Worm (Caenorhabditis elegans) whole organism, mixed stage, embryonic: Measurements from ENCODE around the gene F15B9.8.

Experiments used
- M03D4.4 ChIP-seq: sonication (generic microtip); optimal IDR thresholded peaks from 2 replicates; lab custom pipeline; 2017; ENCODE audit warnings: mild to moderate bottlenecking, missing genetic modification characterization, missing compliant biosample characterization
- blmp-1 ChIP-seq: fragments of 150-350 bp; optimal IDR thresholded peaks from 2 replicates; lab custom pipeline; 2014; ENCODE audit warnings: missing biosample characterization, missing genetic modification characterization
- ceh-39 ChIP-seq: fragments of 150-350 bp; optimal IDR thresholded peaks from 2 replicates; lab custom pipeline; 2014; ENCODE audit warnings: missing biosample characterization, missing genetic modification characterization
- ceh-83 ChIP-seq: fragments of 200-800 bp; sonication (Bioruptor generic); optimal IDR thresholded peaks from 2 replicates; lab custom pipeline; 2018; ENCODE audit warnings: mild to moderate bottlenecking, missing genetic modification characterization, missing compliant biosample characterization
- ces-1 ChIP-seq: fragments of 150-350 bp; optimal IDR thresholded peaks from 2 replicates; lab custom pipeline; 2014; ENCODE audit warnings: missing biosample characterization, missing genetic modification reagents, missing genetic modification characterization
- cnd-1 ChIP-seq: fragments of 200-800 bp; sonication (Bioruptor generic); optimal IDR thresholded peaks from 2 replicates; lab custom pipeline; 2018; ENCODE audit warnings: mild to moderate bottlenecking, missing genetic modification characterization, missing compliant biosample characterization
- drap-1 ChIP-seq: fragments of 200-800 bp; sonication (Bioruptor generic); optimal IDR thresholded peaks from 3 replicates; lab custom pipeline; 2018; ENCODE audit warnings: mild to moderate bottlenecking, missing genetic modification characterization, missing compliant biosample characterization
- elt-1 ChIP-seq: sonication (generic microtip); optimal IDR thresholded peaks from 2 replicates; lab custom pipeline; 2017; ENCODE audit warnings: missing genetic modification characterization, mild to moderate bottlenecking, missing compliant biosample characterization, antibody characterized with exemption, moderate library complexity, borderline replicate concordance; ENCODE audit not compliant: insufficient read depth
- elt-3 ChIP-seq: fragments of 150-350 bp; optimal IDR thresholded peaks from 2 replicates; lab custom pipeline; 2014; ENCODE audit warnings: missing biosample characterization, missing genetic modification characterization
- flh-1 ChIP-seq: fragments of 200-800 bp; sonication (Bioruptor generic); optimal IDR thresholded peaks from 2 replicates; lab custom pipeline; 2018; ENCODE audit warnings: mild to moderate bottlenecking, missing genetic modification characterization, moderate library complexity, missing compliant biosample characterization
- ham-2 ChIP-seq: fragments of 200-800 bp; sonication (Bioruptor generic); optimal IDR thresholded peaks from 2 replicates; lab custom pipeline; 2018; ENCODE audit warnings: mild to moderate bottlenecking, missing genetic modification characterization, missing compliant biosample characterization
- hlh-1 ChIP-seq: fragments of 150-350 bp; optimal IDR thresholded peaks from 2 replicates; lab custom pipeline; 2014; ENCODE audit warnings: missing biosample characterization, missing genetic modification reagents, missing genetic modification characterization
- lin-13 ChIP-seq: fragments of 150-350 bp; optimal IDR thresholded peaks from 2 replicates; lab custom pipeline; 2014; ENCODE audit warnings: missing biosample characterization, missing genetic modification characterization
- lin-32 ChIP-seq: fragments of 200-800 bp; sonication (Bioruptor generic); optimal IDR thresholded peaks from 2 replicates; lab custom pipeline; 2018; ENCODE audit warnings: mild to moderate bottlenecking, missing genetic modification characterization, missing compliant biosample characterization
- lsy-2 ChIP-seq: fragments of 150-350 bp; optimal IDR thresholded peaks from 2 replicates; lab custom pipeline; 2014; ENCODE audit warnings: missing biosample characterization, missing genetic modification characterization
- mab-5 ChIP-seq: fragments of 150-350 bp; optimal IDR thresholded peaks from 2 replicates; lab custom pipeline; 2014; ENCODE audit warnings: missing biosample characterization, missing genetic modification characterization
- mep-1 ChIP-seq: fragments of 150-350 bp; optimal IDR thresholded peaks from 2 replicates; lab custom pipeline; 2017; ENCODE audit warnings: missing biosample characterization, missing genetic modification reagents, missing genetic modification characterization, inconsistent platforms
- mls-2 ChIP-seq: sonication (generic microtip); optimal IDR thresholded peaks from 2 replicates; lab custom pipeline; 2016; ENCODE audit warnings: mild to moderate bottlenecking, missing genetic modification characterization, moderate library complexity, missing compliant biosample characterization
- nhr-12 ChIP-seq: fragments of 150-350 bp; optimal IDR thresholded peaks from 2 replicates; lab custom pipeline; 2014; ENCODE audit warnings: missing biosample characterization, missing genetic modification characterization
- nhr-2 ChIP-seq: fragments of 150-350 bp; optimal IDR thresholded peaks from 2 replicates; lab custom pipeline; 2014; ENCODE audit warnings: missing biosample characterization, missing genetic modification characterization
- nhr-237 ChIP-seq: fragments of 150-350 bp; optimal IDR thresholded peaks from 2 replicates; lab custom pipeline; 2014; ENCODE audit warnings: missing biosample characterization, missing genetic modification characterization
- nhr-28 ChIP-seq: fragments of 150-350 bp; optimal IDR thresholded peaks from 2 replicates; lab custom pipeline; 2014; ENCODE audit warnings: missing biosample characterization, missing genetic modification characterization
- nhr-76 ChIP-seq: sonication (generic microtip); optimal IDR thresholded peaks from 2 replicates; lab custom pipeline; 2017; ENCODE audit warnings: missing biosample characterization, missing genetic modification characterization
- pha-4 ChIP-seq: fragments of 150-350 bp; optimal IDR thresholded peaks from 2 replicates; lab custom pipeline; 2018; ENCODE audit warnings: missing biosample characterization, missing genetic modification reagents, missing genetic modification characterization
- sem-2 ChIP-seq: fragments of 200-800 bp; sonication (Bioruptor generic); optimal IDR thresholded peaks from 2 replicates; lab custom pipeline; 2018; ENCODE audit warnings: mild to moderate bottlenecking, missing genetic modification characterization, missing compliant biosample characterization
- snpc-4 ChIP-seq: fragments of 150-350 bp; optimal IDR thresholded peaks from 2 replicates; lab custom pipeline; 2014; ENCODE audit warnings: missing biosample characterization, missing genetic modification characterization
- sptf-1 ChIP-seq: sonication (generic microtip); optimal IDR thresholded peaks from 2 replicates; lab custom pipeline; 2017; ENCODE audit warnings: mild to moderate bottlenecking, missing genetic modification characterization, moderate library complexity, missing compliant biosample characterization
- unc-120 ChIP-seq: sonication (generic microtip); optimal IDR thresholded peaks from 2 replicates; lab custom pipeline; 2017; ENCODE audit warnings: missing genetic modification characterization, missing compliant biosample characterization; ENCODE audit not compliant: poor library complexity, severe bottlenecking
- unc-39 ChIP-seq: fragments of 150-350 bp; optimal IDR thresholded peaks from 2 replicates; lab custom pipeline; 2014; ENCODE audit warnings: missing biosample characterization, missing genetic modification characterization
- unc-62 ChIP-seq: fragments of 150-350 bp; optimal IDR thresholded peaks from 2 replicates; lab custom pipeline; 2014; ENCODE audit warnings: missing biosample characterization, missing genetic modification reagents, missing genetic modification characterization
- ztf-11 ChIP-seq: fragments of 150-350 bp; optimal IDR thresholded peaks from 2 replicates; lab custom pipeline; 2014; ENCODE audit warnings: missing biosample characterization, missing genetic modification characterization

Gene F15B9.8

ce11 chrV:13036466-13036865, 48.1 kb downstream of the F15B9.8 start, which contains the start of gene W07G4.2:
Gene W07G4.2, minus strand, starts transcription at chrV:13036566.
- TF ChIP-seq cnd-1 (tag; lab: Kevin White, UChicago) (no peak), lin-13 (no peak), mls-2 (no peak), elt-3 (tag; lab: Kevin White, UChicago) (no peak), unc-39 (no peak), nhr-76 (tag; lab: Kevin White, UChicago) (no peak), unc-120 (tag; lab: Kevin White, UChicago) (no peak), ces-1 (GFP tag; lab: Kevin White, UChicago) (no peak), lsy-2 (no peak), nhr-28 (tag; lab: Kevin White, UChicago) (no peak), sptf-1 (tag; lab: Kevin White, UChicago) (no peak), hlh-1 (tag; lab: Kevin White, UChicago) (no peak), snpc-4 (tag; lab: Kevin White, UChicago) (no peak), elt-1 (no peak), M03D4.4 (tag; lab: Kevin White, UChicago) (no peak), unc-62 (GFP tag; lab: Kevin White, UChicago) (no peak), ztf-11 (tag; lab: Kevin White, UChicago) (no peak)

- peak; percentile 36 for TF ChIP-seq lin-13
- TF ChIP-seq M03D4.4 (tag; lab: Kevin White, UChicago): peak; percentile 36
- TF ChIP-seq lin-32 (GFP tag; lab: Kevin White, UChicago): no peak
- peak; percentile 66 for TF ChIP-seq mep-1 (tag; lab: Kevin White, UChicago)
- TF ChIP-seq elt-1: no peak
- peak; percentile 64 for TF ChIP-seq sptf-1 (tag; lab: Kevin White, UChicago)
- peak; percentile 57 for TF ChIP-seq hlh-1 (tag; lab: Kevin White, UChicago)
- TF ChIP-seq nhr-76 (tag; lab: Kevin White, UChicago): no peak
- TF ChIP-seq ceh-83 (GFP tag; lab: Kevin White, UChicago): peak; percentile 17
- TF ChIP-seq blmp-1: peak; percentile 19
- no peak for TF ChIP-seq flh-1
- no peak for TF ChIP-seq unc-120 (tag; lab: Kevin White, UChicago)
- TF ChIP-seq sem-2 (GFP tag; lab: Kevin White, UChicago): no peak
- TF ChIP-seq nhr-237 (tag; lab: Kevin White, UChicago): peak; percentile 52
- no peak for TF ChIP-seq ham-2
- TF ChIP-seq snpc-4 (tag; lab: Kevin White, UChicago): no peak
- peak; percentile 3 for TF ChIP-seq ztf-11 (tag; lab: Kevin White, UChicago)
- TF ChIP-seq unc-39: no peak
- peak; percentile 32 for TF ChIP-seq drap-1
- TF ChIP-seq ceh-39 (tag; lab: Kevin White, UChicago): no peak
- no peak for TF ChIP-seq nhr-12 (tag; lab: Kevin White, UChicago)
- TF ChIP-seq lsy-2: peak; percentile 61
- TF ChIP-seq nhr-2: no peak
- TF ChIP-seq elt-3 (tag; lab: Kevin White, UChicago): no peak
- TF ChIP-seq mls-2: peak; percentile 7
- peak; percentile 16 for TF ChIP-seq unc-62 (GFP tag; lab: Kevin White, UChicago)
- no peak for TF ChIP-seq pha-4 (tag; lab: Kevin White, UChicago)
- no peak for TF ChIP-seq cnd-1 (tag; lab: Kevin White, UChicago)
- no peak for TF ChIP-seq mab-5 (tag; lab: Kevin White, UChicago)
- TF ChIP-seq ces-1 (GFP tag; lab: Kevin White, UChicago): peak; percentile 86
Measured at ce11 chrV:13041666-13042065, 53.3 kb downstream of the F15B9.8 start, which contains the start of gene scyl-1. Gene scyl-1, minus strand, starts transcription at chrV:13041721.
